Worm (Caenorhabditis elegans): ENCODE measurements around the gene C28A5.2.

Gene C28A5.2

ce11 chrIII:4391319-4391718 is 48.0 kb downstream of the C28A5.2 start:
- TF ChIP-seq K02D7.2 (tag; optimal IDR thresholded peaks at IDR 0.05): no peak
- no peak for TF ChIP-seq C08G9.2 (tag; optimal IDR thresholded peaks at IDR 0.05)
- no peak for TF ChIP-seq lin-11 (tag; optimal IDR thresholded peaks at IDR 0.05)
- no peak for TF ChIP-seq ceh-2 (tag; optimal IDR thresholded peaks at IDR 0.05)
- TF ChIP-seq nhr-11 (tag; optimal IDR thresholded peaks at IDR 0.05): no peak
- TF ChIP-seq syd-9 (tag; optimal IDR thresholded peaks at IDR 0.05): no peak
- no peak for TF ChIP-seq che-1 (tag; optimal IDR thresholded peaks at IDR 0.05)
- TF ChIP-seq elt-4 (tag; optimal IDR thresholded peaks at IDR 0.05): no peak
- TF ChIP-seq hlh-8 (tag; optimal IDR thresholded peaks at IDR 0.05): no peak
- no peak for TF ChIP-seq pax-1 (tag; optimal IDR thresholded peaks at IDR 0.05)
- no peak for TF ChIP-seq unc-86 (tag; optimal IDR thresholded peaks at IDR 0.05)
- no peak for TF ChIP-seq hlh-15 (tag; optimal IDR thresholded peaks at IDR 0.05)
- no peak for TF ChIP-seq ref-2 (tag; optimal IDR thresholded peaks at IDR 0.05)
- TF ChIP-seq pag-3 (tag; optimal IDR thresholded peaks at IDR 0.05; ENCODE audit: borderline replicate concordance): no peak
- TF ChIP-seq pat-9 (tag; optimal IDR thresholded peaks at IDR 0.05): no peak

ce11 chrIII:4390421-4390820 is 48.9 kb downstream of the C28A5.2 start:
- TF ChIP-seq madf-2 (tag; optimal IDR thresholded peaks at IDR 0.05) (no peak), sdc-2 (tag; optimal IDR thresholded peaks at IDR 0.05) (no peak)

Data from whole organism, late embryonic.